Worm (Caenorhabditis elegans) whole organism, L4/young adult: ENCODE results near the gene F31D5.7.
"Not testable (repeated sequence)": the region's sequence is repeated elsewhere in the genome, so short reads cannot be mapped to it uniquely, and the experiment has no call there.

Source experiments
- W03F9.2 ChIP-seq: fragments of 150-350 bp; optimal IDR thresholded peaks from 2 replicates; lab custom pipeline; 2014; ENCODE audit warnings: missing biosample characterization, missing genetic modification characterization
- dao-5 ChIP-seq: sonication (generic microtip); optimal IDR thresholded peaks from 2 replicates; lab custom pipeline; 2016; ENCODE audit warnings: missing genotype, missing genetic modification characterization, moderate library complexity, missing compliant biosample characterization
- him-1 ChIP-seq: sonication (generic microtip); optimal IDR thresholded peaks from 2 replicates; lab custom pipeline; 2016; ENCODE audit warnings: missing genotype, missing genetic modification reagents, missing genetic modification characterization, missing compliant biosample characterization

The F31D5.7 gene

ce11 chrII:4211113-4211512 is at the start of gene F31D5.7:
TSS of gene F31D5.7 (plus strand) at chrII:4211413.
- TF ChIP-seq him-1 (tag; lab: Kevin White, UChicago), result no peak
- TF ChIP-seq dao-5 (tag; lab: Kevin White, UChicago), result no peak
- no peak for TF ChIP-seq W03F9.2 (tag; lab: Kevin White, UChicago)

- no peak for TF ChIP-seq him-1 (tag; lab: Kevin White, UChicago)
- TF ChIP-seq dao-5 (tag; lab: Kevin White, UChicago), result no peak
- no peak for TF ChIP-seq W03F9.2 (tag; lab: Kevin White, UChicago)
Observed at ce11 chrII:4167833-4168232, 43.4 kb upstream of the F31D5.7 start.

DNA sequence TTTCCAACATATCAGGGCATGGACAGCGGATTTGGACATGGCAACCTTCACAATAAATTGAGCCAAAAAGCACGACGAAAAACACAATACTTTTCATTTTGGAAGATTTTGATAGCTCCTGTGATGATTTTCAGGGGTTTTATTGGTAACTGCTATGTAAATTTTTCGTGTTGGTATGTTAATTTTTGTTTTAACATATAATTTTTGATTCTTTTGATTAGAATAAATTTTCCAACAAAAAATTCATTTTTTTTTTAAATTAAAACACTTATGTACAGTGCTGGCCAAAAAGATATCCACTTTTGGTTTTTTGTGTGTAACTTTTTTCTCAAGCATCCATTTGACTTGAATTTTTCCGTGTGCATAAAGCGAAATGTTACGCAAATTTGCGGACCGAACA is 42.8 kb upstream of the F31D5.7 start, which contains the start of gene R03H10.4:
R03H10.4 (minus strand) TSS at position 101 of the 400 bp plus-strand sequence.
- TF ChIP-seq him-1, dao-5, W03F9.2 (tag; lab: Kevin White, UChicago): not testable (repeated sequence)

DNA sequence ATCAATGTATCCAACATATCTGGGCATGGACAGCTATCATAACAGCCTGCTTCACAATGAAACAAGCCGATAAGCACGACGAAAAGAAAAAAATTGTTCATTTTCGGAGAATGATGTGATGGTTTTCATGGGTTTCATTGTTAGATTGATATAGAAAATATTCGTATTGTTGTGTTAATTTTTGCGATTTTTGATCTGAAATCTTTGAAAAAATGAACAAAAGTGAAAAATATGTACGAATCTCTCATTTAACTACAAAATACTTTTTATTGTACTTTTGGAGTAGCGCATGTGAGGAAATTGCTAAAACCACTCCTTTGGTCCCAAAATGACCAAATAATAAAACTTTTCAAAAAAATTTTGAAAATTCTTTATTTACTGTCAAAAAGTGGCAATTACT is 40.7 kb upstream of the F31D5.7 start, which contains the start of gene R03H10.5:
R03H10.5 (minus strand) TSS at position 101 of the 400 bp plus-strand sequence.
- TF ChIP-seq him-1 (tag; lab: Kevin White, UChicago) (no peak), dao-5 (tag; lab: Kevin White, UChicago) (no peak), W03F9.2 (tag; lab: Kevin White, UChicago) (no peak)

- TF ChIP-seq him-1 (tag; lab: Kevin White, UChicago) (no peak), W03F9.2 (tag; lab: Kevin White, UChicago) (no peak), dao-5 (tag; lab: Kevin White, UChicago) (no peak)
Observed at ce11 chrII:4173398-4173797, 37.8 kb upstream of the F31D5.7 start, which contains the start of gene R03H10.6. TSS of gene R03H10.6 (minus strand) at chrII:4173498.

DNA sequence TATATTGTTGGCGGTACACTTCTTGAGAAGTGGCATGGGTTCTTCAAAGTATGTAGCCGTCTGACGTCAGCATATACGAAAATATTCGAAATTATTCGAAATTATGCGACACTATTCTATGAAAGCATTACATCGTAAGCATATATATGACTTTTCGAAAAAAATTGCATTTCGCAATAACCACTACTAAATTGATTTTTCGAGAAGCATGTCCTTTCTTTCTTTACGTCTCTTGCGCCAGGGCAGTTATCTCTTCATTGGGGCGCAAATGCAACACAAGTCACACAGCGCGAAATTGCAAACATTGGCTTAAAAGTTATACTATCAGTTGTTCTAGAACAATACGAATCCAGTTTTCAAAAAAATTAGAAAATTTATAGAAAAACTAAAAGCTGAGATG is 37.4 kb upstream of the F31D5.7 start:
- no peak for TF ChIP-seq dao-5 (tag; lab: Kevin White, UChicago)
- no peak for TF ChIP-seq him-1 (tag; lab: Kevin White, UChicago)
- TF ChIP-seq W03F9.2 (tag; lab: Kevin White, UChicago), result no peak

- TF ChIP-seq him-1 (tag; lab: Kevin White, UChicago), result no peak
- no peak for TF ChIP-seq dao-5 (tag; lab: Kevin White, UChicago)
- TF ChIP-seq W03F9.2 (tag; lab: Kevin White, UChicago), result no peak
Observed at ce11 chrII:4178838-4179237, 32.4 kb upstream of the F31D5.7 start, which contains the start of gene R03H10.7. TSS of gene R03H10.7 (minus strand) at chrII:4178938.

- no peak for TF ChIP-seq W03F9.2 (tag; lab: Kevin White, UChicago)
- TF ChIP-seq him-1 (tag; lab: Kevin White, UChicago), result no peak
Observed at ce11 chrII:4179897-4180296, 31.3 kb upstream of the F31D5.7 start, which contains the start of gene R03H10.1. TSS of gene R03H10.1 (plus strand) at chrII:4180248.

ce11 chrII:4182364-4182763 is 28.8 kb upstream of the F31D5.7 start, which contains the start of gene R03H10.11:
TSS of gene R03H10.11 (plus strand) at chrII:4182664.
- no peak for TF ChIP-seq W03F9.2 (tag; lab: Kevin White, UChicago)

DNA sequence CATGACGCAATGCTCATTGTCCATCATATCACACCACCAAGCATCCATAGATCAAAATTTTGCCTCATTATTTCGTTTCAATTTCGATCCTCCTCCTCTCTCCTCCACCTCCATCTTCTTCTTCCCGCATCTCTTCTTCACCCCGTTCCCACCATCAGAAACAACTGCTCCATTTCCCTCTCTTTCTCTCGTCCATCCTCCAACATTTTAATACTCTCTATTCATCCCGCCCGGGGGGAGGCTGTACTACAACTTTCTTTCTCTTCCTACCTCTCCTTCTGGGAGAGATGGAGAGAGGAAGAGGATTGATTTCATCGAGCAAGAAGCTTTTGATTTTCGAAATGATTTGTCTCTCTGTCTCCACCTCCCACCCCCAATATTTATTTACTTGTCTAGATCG is 27.2 kb upstream of the F31D5.7 start:
- no peak for TF ChIP-seq dao-5 (tag; lab: Kevin White, UChicago)

DNA sequence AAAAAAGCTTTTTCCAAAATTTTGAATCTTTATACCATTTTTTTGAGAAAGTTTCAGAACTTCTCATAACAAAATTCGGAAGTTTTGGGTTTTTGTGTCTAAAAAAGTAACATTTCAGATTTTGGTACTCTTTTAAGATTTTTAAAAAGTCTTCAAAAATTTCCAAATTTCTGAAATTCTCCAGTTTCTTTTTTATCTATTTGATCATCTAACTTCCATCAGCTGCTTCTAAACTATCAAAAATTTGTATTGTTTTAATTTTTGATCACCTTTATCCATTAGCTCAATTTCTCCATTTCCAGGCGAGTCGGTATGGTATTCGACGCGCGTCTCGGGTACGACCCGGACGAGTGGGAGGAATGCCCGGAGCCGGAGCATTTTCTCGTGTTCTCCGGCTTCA is 24.8 kb upstream of the F31D5.7 start, which contains the start of gene cpna-1:
cpna-1 (plus strand) TSS at position 301 of the 400 bp plus-strand sequence.
- TF ChIP-seq W03F9.2 (tag; lab: Kevin White, UChicago) (no peak), him-1 (tag; lab: Kevin White, UChicago) (no peak), dao-5 (tag; lab: Kevin White, UChicago) (no peak)

- TF ChIP-seq him-1 (tag; lab: Kevin White, UChicago) (no peak), W03F9.2 (tag; lab: Kevin White, UChicago) (no peak), dao-5 (tag; lab: Kevin White, UChicago) (no peak)
Observed at ce11 chrII:4194127-4194526, 17.1 kb upstream of the F31D5.7 start, which contains the start of gene mth-2. TSS of gene mth-2 (minus strand) at chrII:4194314.

DNA sequence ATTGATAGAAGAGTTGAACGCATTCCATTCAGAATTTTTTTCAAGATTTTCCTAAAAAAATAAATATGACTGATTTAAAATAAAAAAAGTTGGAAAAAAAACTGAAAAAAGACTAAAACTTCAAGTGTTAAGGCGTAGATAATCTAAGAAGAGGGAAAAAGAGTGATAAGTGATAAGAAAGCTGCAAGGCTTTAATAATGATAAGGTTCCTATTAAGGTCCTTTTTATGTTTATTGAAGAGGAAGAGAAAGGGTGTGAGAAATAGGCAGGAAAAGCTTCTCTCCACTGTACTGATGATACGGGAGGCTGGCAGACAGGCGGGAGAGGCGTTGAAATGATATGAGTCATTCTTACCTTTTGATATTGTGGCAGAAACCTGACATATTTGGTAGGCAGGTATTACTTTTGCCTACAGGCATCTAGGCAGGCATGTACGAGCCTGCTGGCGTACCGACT is 7.5 kb upstream of the F31D5.7 start, which contains the start of gene mth-1:
mth-1 (minus strand) TSS at position 51 of the 456 bp plus-strand sequence.
- TF ChIP-seq dao-5 (tag; lab: Kevin White, UChicago) (no peak), him-1 (tag; lab: Kevin White, UChicago) (no peak), W03F9.2 (tag; lab: Kevin White, UChicago) (no peak)

DNA sequence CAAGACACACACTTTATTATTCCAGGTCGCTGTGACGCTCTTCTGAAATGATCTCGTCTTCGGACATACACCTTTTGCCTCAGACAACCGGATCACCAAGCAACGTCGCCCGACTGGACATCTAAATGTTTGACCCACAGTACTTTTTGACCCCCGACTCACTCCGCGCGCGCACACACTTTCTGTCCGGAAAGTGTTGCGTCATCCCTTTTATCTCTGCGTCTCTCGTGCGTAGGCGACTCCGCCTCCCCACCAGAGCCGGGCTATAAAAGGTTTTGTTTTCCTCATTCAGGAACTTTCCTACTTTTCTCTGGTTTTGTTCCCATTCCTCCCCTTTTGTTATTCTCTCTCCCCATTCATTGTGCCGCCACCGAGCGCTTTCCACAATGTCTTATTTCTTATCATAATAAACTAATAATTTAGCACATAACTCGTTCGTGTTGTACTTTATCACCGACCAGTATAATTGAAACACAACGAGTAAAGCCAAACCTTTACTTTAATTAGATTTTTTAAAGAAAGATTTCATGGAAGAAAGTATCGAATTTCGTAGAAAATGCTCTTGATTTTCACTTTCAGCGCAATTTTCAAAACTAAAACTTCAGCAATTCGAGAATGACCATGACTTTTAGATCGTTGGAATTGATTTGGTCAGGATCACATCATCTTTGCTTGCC is 2.0 kb upstream of the F31D5.7 start, which contains the start of gene F31D5.6:
F31D5.6 (plus strand) TSS at position 627 of the 677 bp plus-strand sequence.
- TF ChIP-seq him-1 (tag; lab: Kevin White, UChicago) (no peak), dao-5 (tag; lab: Kevin White, UChicago) (no peak), W03F9.2 (tag; lab: Kevin White, UChicago) (no peak)
